Fruit fly (Drosophila melanogaster) whole organism, embryonic: ENCODE data around the gene CG5013.
A peak's percentile ranks its signal among the peaks of the same experiment; 100 is the strongest.

Source experiments
- CG10462 ChIP-seq: fragments of 200-800 bp; sonication (Bioruptor generic); optimal IDR thresholded peaks from 2 replicates; lab custom pipeline; 2016; ENCODE audit warnings: missing biosample characterization, missing genetic modification characterization
- CG11247 ChIP-seq: fragments of 200-800 bp; sonication (Bioruptor generic); IDR thresholded peaks from 2 replicates; pipeline ENCODE4 v1.3.6; 2022; ENCODE audit warnings: missing biosample characterization, missing genetic modification characterization
- CG12219 ChIP-seq: fragments of 200-800 bp; sonication (Bioruptor generic); optimal IDR thresholded peaks from 3 replicates; lab custom pipeline; 2018; ENCODE audit warnings: missing biosample characterization, mild to moderate bottlenecking, missing genetic modification characterization
- CG12769 ChIP-seq: fragments of 200-800 bp; sonication (Bioruptor generic); optimal IDR thresholded peaks from 2 replicates; lab custom pipeline; 2019; ENCODE audit warnings: missing biosample characterization, mild to moderate bottlenecking, missing genetic modification characterization, moderate library complexity
- CG15011 ChIP-seq: fragments of 200-800 bp; sonication (Bioruptor generic); optimal IDR thresholded peaks from 3 replicates; lab custom pipeline; 2018; ENCODE audit warnings: missing biosample characterization, mild to moderate bottlenecking, missing genetic modification characterization
- CG15479 ChIP-seq: fragments of 200-800 bp; sonication (Bioruptor generic); optimal IDR thresholded peaks from 3 replicates; lab custom pipeline; 2019; ENCODE audit warnings: missing biosample characterization, mild to moderate bottlenecking, missing genetic modification characterization, moderate library complexity
- CG1603 ChIP-seq: fragments of 200-800 bp; sonication (Bioruptor generic); optimal IDR thresholded peaks from 2 replicates; lab custom pipeline; 2019; ENCODE audit warnings: missing biosample characterization, mild to moderate bottlenecking, missing genetic modification characterization, moderate library complexity
- CG1647 ChIP-seq: fragments of 200-800 bp; sonication (Bioruptor generic); optimal IDR thresholded peaks from 3 replicates; lab custom pipeline; 2016; ENCODE audit warnings: missing biosample characterization, missing genetic modification characterization
- CG2202 ChIP-seq: fragments of 200-800 bp; sonication (Bioruptor generic); optimal IDR thresholded peaks from 2 replicates; lab custom pipeline; 2018; ENCODE audit warnings: missing biosample characterization, mild to moderate bottlenecking, missing genetic modification characterization
- CG2678 ChIP-seq: fragments of 200-800 bp; sonication (Bioruptor generic); optimal IDR thresholded peaks from 3 replicates; lab custom pipeline; 2019; ENCODE audit warnings: missing biosample characterization, mild to moderate bottlenecking, missing genetic modification characterization, moderate library complexity
- CG2712 ChIP-seq: fragments of 200-800 bp; optimal IDR thresholded peaks from 3 replicates; lab custom pipeline; 2019; ENCODE audit warnings: missing biosample characterization, mild to moderate bottlenecking, missing genetic modification characterization, moderate library complexity
- CG3281 ChIP-seq: fragments of 200-800 bp; sonication (Bioruptor generic); optimal IDR thresholded peaks from 3 replicates; lab custom pipeline; 2017; ENCODE audit warnings: missing biosample characterization, mild to moderate bottlenecking, missing genetic modification characterization
- CG4617 ChIP-seq: fragments of 200-800 bp; sonication (Bioruptor generic); optimal IDR thresholded peaks from 3 replicates; lab custom pipeline; 2016; ENCODE audit warnings: missing biosample characterization, missing genetic modification characterization, borderline replicate concordance
- CG4730 ChIP-seq: fragments of 200-800 bp; sonication (Bioruptor generic); IDR thresholded peaks from 2 replicates; pipeline ENCODE4 v1.3.6; 2022; ENCODE audit warnings: missing biosample characterization, missing genetic modification characterization
- CG5180 ChIP-seq: fragments of 200-800 bp; sonication (Bioruptor generic); optimal IDR thresholded peaks from 3 replicates; lab custom pipeline; 2017; ENCODE audit warnings: missing biosample characterization, missing genetic modification characterization, mild to moderate bottlenecking, moderate library complexity, missing genetic modification reagents
- CG6272 ChIP-seq: fragments of 200-800 bp; sonication (Bioruptor generic); IDR thresholded peaks from 2 replicates; pipeline ENCODE4 v1.3.6; 2022; ENCODE audit warnings: missing biosample characterization, missing genetic modification characterization
- CG7556 ChIP-seq: fragments of 200-800 bp; sonication (Bioruptor generic); optimal IDR thresholded peaks from 2 replicates; lab custom pipeline; 2017; ENCODE audit warnings: missing biosample characterization, mild to moderate bottlenecking, missing genetic modification characterization
- CG7839 ChIP-seq: fragments of 200-800 bp; sonication (Bioruptor generic); optimal IDR thresholded peaks from 3 replicates; lab custom pipeline; 2018; ENCODE audit warnings: missing biosample characterization, mild to moderate bottlenecking, missing genetic modification characterization, moderate library complexity
- Chrac-16 ChIP-seq: fragments of 200-800 bp; sonication (Bioruptor generic); optimal IDR thresholded peaks from 3 replicates; lab custom pipeline; 2016; ENCODE audit warnings: missing biosample characterization, missing genetic modification characterization
- D ChIP-seq, 2 experiments: fragments of 200-800 bp in 1 of 2; fragments of >200 bp in 1 of 2; sonication (Bioruptor generic) in 1 of 2; optimal IDR thresholded peaks; 2 replicates in 1 of 2; 3 replicates in 1 of 2; lab custom pipeline; 2017; ENCODE audit warnings: mild to moderate bottlenecking in 1 of 2, missing biosample characterization in 1 of 2, missing genetic modification characterization in 1 of 2, missing genetic modification reagents in 1 of 2
- Dp ChIP-seq: fragments of 200-800 bp; sonication (Bioruptor generic); optimal IDR thresholded peaks from 2 replicates; lab custom pipeline; 2018; ENCODE audit warnings: missing biosample characterization, mild to moderate bottlenecking, missing genetic modification characterization, moderate library complexity
- Ets97D ChIP-seq: fragments of 200-800 bp; sonication (Bioruptor generic); optimal IDR thresholded peaks from 3 replicates; lab custom pipeline; 2016; ENCODE audit warnings: missing biosample characterization, missing genetic modification characterization
- Fer1 ChIP-seq: fragments of 200-800 bp; sonication (Bioruptor generic); optimal IDR thresholded peaks from 2 replicates; lab custom pipeline; 2017; ENCODE audit warnings: missing biosample characterization, mild to moderate bottlenecking, missing genetic modification characterization
- HHEX ChIP-seq: fragments of 200-800 bp; sonication (Bioruptor generic); optimal IDR thresholded peaks from 3 replicates; lab custom pipeline; 2017; ENCODE audit warnings: missing biosample characterization, mild to moderate bottlenecking, missing genetic modification characterization, missing genetic modification reagents
- Hand ChIP-seq: fragments of 200-800 bp; sonication (Bioruptor generic); optimal IDR thresholded peaks from 2 replicates; lab custom pipeline; 2017; ENCODE audit warnings: mild to moderate bottlenecking, missing biosample characterization, missing genetic modification reagents, missing genetic modification characterization
- Hr78 ChIP-seq, 2 experiments: fragments of 200-800 bp in 1 of 2; fragments of >200 bp in 1 of 2; sonication (Bioruptor generic) in 1 of 2; optimal IDR thresholded peaks; 2 replicates each; lab custom pipeline; 2017 to 2019; ENCODE audit warnings: missing biosample characterization in 2 of 2, missing genetic modification characterization in 2 of 2, mild to moderate bottlenecking in 1 of 2, moderate library complexity in 1 of 2
- Sox100B ChIP-seq: fragments of 200-800 bp; sonication (Bioruptor generic); optimal IDR thresholded peaks from 3 replicates; lab custom pipeline; 2018; ENCODE audit warnings: missing biosample characterization, mild to moderate bottlenecking, missing genetic modification characterization
- Stat92E ChIP-seq, 3 experiments: fragments of >200 bp in 2 of 3; fragments of 200-800 bp in 1 of 3; sonication (Bioruptor generic) in 1 of 3; optimal IDR thresholded peaks; 2 replicates each; lab custom pipeline; 2017 to 2019; ENCODE audit warnings: missing biosample characterization in 3 of 3, missing genetic modification characterization in 3 of 3, mild to moderate bottlenecking in 1 of 3, moderate library complexity in 1 of 3
- Vsx1 ChIP-seq: fragments of 200-800 bp; sonication (Bioruptor generic); optimal IDR thresholded peaks from 2 replicates; lab custom pipeline; 2017; ENCODE audit warnings: missing biosample characterization, mild to moderate bottlenecking, missing genetic modification characterization, missing genetic modification reagents
- cad ChIP-seq: fragments of >200 bp; optimal IDR thresholded peaks from 2 replicates; lab custom pipeline; 2017; ENCODE audit warnings: missing biosample characterization, missing genetic modification characterization
- caup ChIP-seq: fragments of 200-800 bp; sonication (Bioruptor generic); optimal IDR thresholded peaks from 3 replicates; lab custom pipeline; 2017; ENCODE audit warnings: missing biosample characterization, mild to moderate bottlenecking, missing genetic modification characterization, moderate library complexity; ENCODE audit not compliant: severe bottlenecking
- chinmo ChIP-seq: fragments of 200-800 bp; sonication (Bioruptor generic); IDR thresholded peaks from 4 replicates; pipeline ENCODE4 v1.3.6; 2022; ENCODE audit warnings: missing biosample characterization, missing genetic modification characterization; ENCODE audit not compliant: partially characterized antibody
- ci ChIP-seq: fragments of 200-800 bp; sonication (Bioruptor generic); IDR thresholded peaks from 3 replicates; pipeline ENCODE4 v1.3.6; 2022; ENCODE audit warnings: missing biosample characterization, missing genetic modification characterization
- dmrt99B ChIP-seq: fragments of 200-800 bp; sonication (Bioruptor generic); optimal IDR thresholded peaks from 2 replicates; lab custom pipeline; 2018; ENCODE audit warnings: missing biosample characterization, mild to moderate bottlenecking, missing genetic modification characterization, moderate library complexity
- fru ChIP-seq: fragments of >200 bp; optimal IDR thresholded peaks from 2 replicates; lab custom pipeline; 2017
- ftz-f1 ChIP-seq: fragments of 200-800 bp; sonication (Bioruptor generic); optimal IDR thresholded peaks from 2 replicates; lab custom pipeline; 2016; ENCODE audit warnings: missing biosample characterization, missing genetic modification characterization
- h ChIP-seq: fragments of >200 bp; optimal IDR thresholded peaks from 2 replicates; lab custom pipeline; 2017
- hb ChIP-seq: fragments of 200-800 bp; sonication (Bioruptor generic); IDR thresholded peaks from 3 replicates; pipeline ENCODE4 v1.3.6; 2022; ENCODE audit warnings: missing biosample characterization, missing genetic modification characterization; ENCODE audit not compliant: partially characterized antibody
- hbn ChIP-seq: fragments of 200-800 bp; sonication (Bioruptor generic); IDR thresholded peaks from 2 replicates; pipeline ENCODE4 v1.3.6; 2022; ENCODE audit warnings: missing biosample characterization, missing genetic modification characterization; ENCODE audit not compliant: partially characterized antibody
- hth ChIP-seq: fragments of >200 bp; optimal IDR thresholded peaks from 2 replicates; lab custom pipeline; 2017; ENCODE audit warnings: inconsistent platforms
- insv ChIP-seq, 2 experiments: fragments of 200-800 bp; sonication (Bioruptor generic); optimal IDR thresholded peaks; 3 replicates each; lab custom pipeline; 2016 to 2018; ENCODE audit warnings: missing biosample characterization in 2 of 2, missing genetic modification characterization in 2 of 2
- jumu ChIP-seq: fragments of 200-800 bp; sonication (Bioruptor generic); optimal IDR thresholded peaks from 3 replicates; lab custom pipeline; 2016; ENCODE audit warnings: missing biosample characterization, missing genetic modification characterization
- mld ChIP-seq: fragments of 200-800 bp; sonication (Bioruptor generic); IDR thresholded peaks from 3 replicates; pipeline ENCODE4 v1.3.6; 2022; ENCODE audit warnings: missing biosample characterization, missing genetic modification characterization; ENCODE audit not compliant: partially characterized antibody
- so ChIP-seq: fragments of 200-800 bp; sonication (Bioruptor generic); IDR thresholded peaks from 3 replicates; pipeline ENCODE4 v1.3.6; 2022; ENCODE audit warnings: missing biosample characterization, missing genetic modification characterization
- unpg ChIP-seq: fragments of 200-800 bp; sonication (Bioruptor generic); optimal IDR thresholded peaks from 3 replicates; lab custom pipeline; 2018; ENCODE audit warnings: missing biosample characterization, mild to moderate bottlenecking, missing genetic modification characterization, moderate library complexity
- usp ChIP-seq: fragments of >200 bp; optimal IDR thresholded peaks from 2 replicates; lab custom pipeline; 2017; ENCODE audit warnings: missing biosample characterization, missing genetic modification characterization
- zen ChIP-seq: fragments of 200-800 bp; sonication (Bioruptor generic); optimal IDR thresholded peaks from 3 replicates; lab custom pipeline; 2018; ENCODE audit warnings: missing biosample characterization, mild to moderate bottlenecking, missing genetic modification characterization, moderate library complexity

CG5013 gene

dm6 chr3R:16025587-16026223, 23.8 kb upstream of the CG5013 start, which contains the start of gene pnr (continued):
- peak; percentile 30; the same call in 1 of the 2 replicates for TF ChIP-seq hbn (GFP tag; lab: Robert Waterston, UW)
- TF ChIP-seq so (GFP tag; lab: Robert Waterston, UW) = no peak; the same call in 2 of the 3 replicates
- no peak for TF ChIP-seq CG10462 (GFP tag; lab: Kevin White, UChicago)
- TF ChIP-seq Fer1 (GFP tag; lab: Kevin White, UChicago) = no peak
- TF ChIP-seq CG2712 (tag; lab: Kevin White, UChicago) = peak; percentile 40
- TF ChIP-seq Ets97D (GFP tag; lab: Kevin White, UChicago) = peak; percentile 92
- TF ChIP-seq Stat92E (GFP tag; optimal IDR thresholded peaks at IDR 0.05; lab: Kevin White, UChicago) = no peak
- no peak for TF ChIP-seq CG2202
- no peak for TF ChIP-seq Hand (GFP tag; lab: Kevin White, UChicago)
- TF ChIP-seq CG4730 (GFP tag; lab: Robert Waterston, UW) = peak; percentile 28; the same call in 1 of the 2 replicates
- TF ChIP-seq Dp (GFP tag; lab: Kevin White, UChicago) = no peak
- TF ChIP-seq fru (lab: Kevin White, UChicago) = no peak
- TF ChIP-seq Vsx1 (GFP tag; lab: Kevin White, UChicago) = peak; percentile 32
- no peak for TF ChIP-seq CG2678 (tag; lab: Kevin White, UChicago)
- no peak for TF ChIP-seq CG12769 (tag; lab: Kevin White, UChicago)
- TF ChIP-seq jumu (GFP tag; lab: Kevin White, UChicago) = no peak
- TF ChIP-seq, all 482 proteins: peak for 132

- TF ChIP-seq CG12219 = no peak
- peak in 1 of 2 experiments; percentile 7 for TF ChIP-seq insv (GFP tag; optimal IDR thresholded peaks at IDR 0.05; lab: Kevin White, UChicago)
- no peak for TF ChIP-seq hth
- TF ChIP-seq chinmo = no peak
- no peak for TF ChIP-seq ftz-f1
- no peak for TF ChIP-seq CG2712 (tag; lab: Kevin White, UChicago)
- TF ChIP-seq caup (GFP tag; lab: Kevin White, UChicago) = no peak
- TF ChIP-seq zen (tag; lab: Kevin White, UChicago) = peak; percentile 100
- TF ChIP-seq CG5180 (GFP tag; lab: Kevin White, UChicago) = no peak
- TF ChIP-seq Chrac-16 (GFP tag; lab: Kevin White, UChicago) = no peak
- TF ChIP-seq usp = no peak
- no peak for TF ChIP-seq CG1603 (tag; lab: Kevin White, UChicago)
- TF ChIP-seq CG7556 (GFP tag; lab: Kevin White, UChicago) = no peak
- TF ChIP-seq h (lab: Kevin White, UChicago) = no peak
- no peak for TF ChIP-seq ci (GFP tag; lab: Robert Waterston, UW)
- no peak for TF ChIP-seq mld (GFP tag; lab: Robert Waterston, UW)
- TF ChIP-seq CG6272 = no peak
- no peak for TF ChIP-seq CG7839
- TF ChIP-seq CG15479 (GFP tag; lab: Kevin White, UChicago) = peak; percentile 46
- no peak for TF ChIP-seq CG15011 (GFP tag; lab: Kevin White, UChicago)
- no peak for TF ChIP-seq CG11247 (GFP tag; lab: Robert Waterston, UW)
- TF ChIP-seq unpg (GFP tag; lab: Kevin White, UChicago) = no peak
- TF ChIP-seq Sox100B (GFP tag; lab: Kevin White, UChicago) = no peak
- no peak for TF ChIP-seq Hr78 (GFP tag; optimal IDR thresholded peaks at IDR 0.05; lab: Kevin White, UChicago)
- no peak for TF ChIP-seq dmrt99B
- no peak for TF ChIP-seq CG3281
- no peak for TF ChIP-seq CG1647 (GFP tag; lab: Kevin White, UChicago)
- peak; percentile 99 for TF ChIP-seq cad (GFP tag; lab: Kevin White, UChicago)
- TF ChIP-seq CG4617 (GFP tag; lab: Kevin White, UChicago) = no peak
- peak; percentile 95 for TF ChIP-seq D (optimal IDR thresholded peaks at IDR 0.05; lab: Kevin White, UChicago)
- no peak for TF ChIP-seq D (GFP tag; optimal IDR thresholded peaks at IDR 0.05; lab: Kevin White, UChicago)
- no peak for TF ChIP-seq HHEX (GFP tag; lab: Kevin White, UChicago)
- no peak for TF ChIP-seq hb (GFP tag; lab: Robert Waterston, UW)
These were observed 20.8 kb upstream of the CG5013 start for dm6 chr3R:16028651-16029050.
